In the genomic region with DNA sequence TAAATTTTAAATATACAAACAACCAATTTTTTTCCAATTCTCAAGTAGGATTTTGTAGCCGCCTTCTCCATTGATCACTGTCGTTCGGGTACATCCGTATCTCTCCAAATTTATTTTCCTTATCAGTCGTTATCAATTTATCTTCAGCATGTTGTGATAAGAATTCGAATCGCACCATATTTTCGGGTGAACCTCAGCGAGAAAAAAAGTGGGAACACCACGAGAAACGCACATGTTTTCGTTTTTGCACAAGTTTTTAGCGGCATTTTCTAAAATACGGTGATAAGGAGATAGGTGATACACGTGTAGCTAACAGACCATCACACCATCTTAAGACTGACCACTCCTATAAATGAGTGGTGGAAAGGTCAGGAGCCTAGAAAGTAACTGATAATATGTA, we compare ENCODE assay signal across 5 worm cellular contexts.
TF ChIP-seq lines count a peak whose summit lies in the region.

No protein-coding gene starts in this region.

TF ChIP-seq in whole organism, L1 larva, 84 proteins besides CTCF, POLR2A, EP300 and RAD21 (continued from another document):
- TF ChIP-seq efl-1 (optimal IDR thresholded peaks at IDR 0.05; lab: Kevin White, UChicago) (no peak), efl-1 (GFP tag; optimal IDR thresholded peaks at IDR 0.05 in 1 of 2; lab: Kevin White, UChicago) (peak in 1 of 2 experiments; percentile 34), nhr-90 (tag; optimal IDR thresholded peaks at IDR 0.05; lab: Kevin White, UChicago; ENCODE audit: poor library complexity) (peak; percentile 61), ceh-88 (GFP tag; IDR thresholded peaks at IDR 0.05; lab: Robert Waterston, UW) (no peak), aha-1 (tag; optimal IDR thresholded peaks at IDR 0.05; lab: Kevin White, UChicago) (no peak), aly-2 (tag; optimal IDR thresholded peaks at IDR 0.05; lab: Kevin White, UChicago) (no peak), nhr-71 (tag; optimal IDR thresholded peaks at IDR 0.05; lab: Kevin White, UChicago) (peak; percentile 62), lin-14 (GFP tag; optimal IDR thresholded peaks at IDR 0.05; lab: Kevin White, UChicago) (peak; percentile 65), fkh-8 (tag; optimal IDR thresholded peaks at IDR 0.05; lab: Kevin White, UChicago) (no peak), nhr-20 (tag; optimal IDR thresholded peaks at IDR 0.05; lab: Kevin White, UChicago) (peak; percentile 66), egl-27 (tag; optimal IDR thresholded peaks at IDR 0.05; lab: Kevin White, UChicago) (no peak), mep-1 (tag; optimal IDR thresholded peaks at IDR 0.05; lab: Kevin White, UChicago) (peak; percentile 9), unc-130 (tag; optimal IDR thresholded peaks at IDR 0.05; lab: Kevin White, UChicago) (no peak), elt-2 (tag; optimal IDR thresholded peaks at IDR 0.05; lab: Kevin White, UChicago) (peak; percentile 97), hlh-17 (GFP tag; optimal IDR thresholded peaks at IDR 0.05; lab: Kevin White, UChicago; ENCODE audit: borderline replicate concordance) (no peak), snu-23 (GFP tag; optimal IDR thresholded peaks at IDR 0.05; lab: Kevin White, UChicago) (peak; percentile 29), irx-1 (tag; optimal IDR thresholded peaks at IDR 0.05; lab: Kevin White, UChicago) (no peak), C04F5.9 (tag; optimal IDR thresholded peaks at IDR 0.05; lab: Kevin White, UChicago) (no peak), lin-35 (GFP tag; optimal IDR thresholded peaks at IDR 0.05; lab: Kevin White, UChicago) (peak in 1 of 2 experiments; percentile 25)

TF ChIP-seq in whole organism, L2 larva, 48 proteins besides CTCF, POLR2A, EP300 and RAD21 (continued from another document):
- TF ChIP-seq ceh-16 (tag; optimal IDR thresholded peaks at IDR 0.05; lab: Kevin White, UChicago) = no peak
- TF ChIP-seq nhr-21 (tag; optimal IDR thresholded peaks at IDR 0.05; lab: Kevin White, UChicago) = peak; percentile 80
- peak; percentile 40 for TF ChIP-seq F13H6.1 (tag; optimal IDR thresholded peaks at IDR 0.05; lab: Kevin White, UChicago)
- peak; percentile 76 for TF ChIP-seq fos-1 (tag; optimal IDR thresholded peaks at IDR 0.05; lab: Kevin White, UChicago)
- TF ChIP-seq elt-3 (tag; optimal IDR thresholded peaks at IDR 0.05; lab: Kevin White, UChicago) = no peak
- peak; percentile 19 for TF ChIP-seq gmeb-1 (tag; optimal IDR thresholded peaks at IDR 0.05; lab: Kevin White, UChicago)
- no peak for TF ChIP-seq nhr-11 (tag; optimal IDR thresholded peaks at IDR 0.05; lab: Kevin White, UChicago)
- peak; percentile 82 for TF ChIP-seq crh-2 (tag; optimal IDR thresholded peaks at IDR 0.05; lab: Kevin White, UChicago)
- TF ChIP-seq nhr-25 (tag; optimal IDR thresholded peaks at IDR 0.05; lab: Kevin White, UChicago) = peak; percentile 43

TF ChIP-seq in whole organism, L3 larva, 47 proteins besides CTCF, POLR2A, EP300 and RAD21 (continued from another document):
- TF ChIP-seq ceh-9 (tag; optimal IDR thresholded peaks at IDR 0.05; lab: Kevin White, UChicago) (no peak), unc-62 (GFP tag; optimal IDR thresholded peaks at IDR 0.05; lab: Kevin White, UChicago) (no peak), ceh-16 (tag; optimal IDR thresholded peaks at IDR 0.05; lab: Kevin White, UChicago) (no peak), mdl-1 (tag; optimal IDR thresholded peaks at IDR 0.05; lab: Kevin White, UChicago) (peak; percentile 7), R02D3.7 (tag; optimal IDR thresholded peaks at IDR 0.05; lab: Kevin White, UChicago) (peak; percentile 31), nhr-23 (tag; optimal IDR thresholded peaks at IDR 0.05; lab: Kevin White, UChicago) (peak; percentile 58), nhr-28 (tag; optimal IDR thresholded peaks at IDR 0.05; lab: Kevin White, UChicago) (no peak), nhr-12 (tag; optimal IDR thresholded peaks at IDR 0.05; lab: Kevin White, UChicago) (no peak), jun-1 (tag; optimal IDR thresholded peaks at IDR 0.05; lab: Kevin White, UChicago) (peak; percentile 74)

TF ChIP-seq in whole organism, L4 larva, 104 proteins besides CTCF, POLR2A, EP300 and RAD21 (continued from another document and continues in another):
- TF ChIP-seq mdl-1 (tag; optimal IDR thresholded peaks at IDR 0.05; lab: Kevin White, UChicago) (peak; percentile 37 to 89), spr-3 (GFP tag; optimal IDR thresholded peaks at IDR 0.05; lab: Kevin White, UChicago) (no peak), mxl-3 (GFP tag; optimal IDR thresholded peaks at IDR 0.05; lab: Kevin White, UChicago) (peak; percentile 94), unc-62 (GFP tag; optimal IDR thresholded peaks at IDR 0.05 in 1 of 2; lab: Kevin White, UChicago) (no peak), unc-62 (tag; optimal IDR thresholded peaks at IDR 0.05; lab: Kevin White, UChicago) (no peak), hlh-11 (tag; optimal IDR thresholded peaks at IDR 0.05; lab: Kevin White, UChicago) (peak; percentile 92), madf-5 (GFP tag; IDR thresholded peaks at IDR 0.05; lab: Robert Waterston, UW) (no peak), ces-1 (GFP tag; optimal IDR thresholded peaks at IDR 0.05; lab: Kevin White, UChicago) (no peak), pha-4 (GFP tag; IDR thresholded peaks at IDR 0.05; lab: Robert Waterston, UW) (peak; percentile 43; the same call in 1 of the 2 replicates), pha-4 (tag; optimal IDR thresholded peaks at IDR 0.05; lab: Kevin White, UChicago) (no peak), lin-1 (GFP tag; IDR thresholded peaks at IDR 0.05; lab: Robert Waterston, UW) (peak; percentile 71; the same call in 1 of the 2 replicates), mxl-2 (GFP tag; conservative IDR thresholded peaks at IDR 0.05; lab: Robert Waterston, UW) (peak; percentile 96), nhr-102 (tag; optimal IDR thresholded peaks at IDR 0.05; lab: Kevin White, UChicago) (peak; percentile 89), T26A8.4 (GFP tag; IDR thresholded peaks at IDR 0.05; lab: Robert Waterston, UW) (no peak), nhr-28 (tag; optimal IDR thresholded peaks at IDR 0.05; lab: Kevin White, UChicago) (peak; percentile 91), spr-1 (tag; optimal IDR thresholded peaks at IDR 0.05; lab: Kevin White, UChicago) (no peak), Y105C5A.15 (GFP tag; IDR thresholded peaks at IDR 0.05; lab: Robert Waterston, UW) (no peak), ceh-32 (tag; optimal IDR thresholded peaks at IDR 0.05; lab: Kevin White, UChicago; ENCODE audit: poor library complexity) (no peak), daf-16 (GFP tag; optimal IDR thresholded peaks at IDR 0.05; lab: Kevin White, UChicago) (peak in 1 of 2 experiments; percentile 25), daf-16 (tag; optimal IDR thresholded peaks at IDR 0.05; lab: Kevin White, UChicago) (peak; percentile 96), ztf-11 (tag; optimal IDR thresholded peaks at IDR 0.05; lab: Kevin White, UChicago) (no peak), madf-9 (GFP tag; conservative IDR thresholded peaks at IDR 0.05; lab: Robert Waterston, UW) (no peak), pqm-1 (tag; optimal IDR thresholded peaks at IDR 0.05; lab: Kevin White, UChicago) (peak; percentile 91), fos-1 (tag; optimal IDR thresholded peaks at IDR 0.05; lab: Kevin White, UChicago) (no peak), snpc-4 (tag; optimal IDR thresholded peaks at IDR 0.05; lab: Kevin White, UChicago) (no peak), ceh-62 (tag; optimal IDR thresholded peaks at IDR 0.05; lab: Kevin White, UChicago) (no peak), egl-27 (tag; optimal IDR thresholded peaks at IDR 0.05; lab: Kevin White, UChicago) (no peak), T20F7.1 (GFP tag; optimal IDR thresholded peaks at IDR 0.05; lab: Kevin White, UChicago) (no peak), tag-97 (GFP tag; IDR thresholded peaks at IDR 0.05; lab: Robert Waterston, UW) (no peak), php-3 (GFP tag; IDR thresholded peaks at IDR 0.05; lab: Robert Waterston, UW) (peak; percentile 83), mep-1 (tag; optimal IDR thresholded peaks at IDR 0.05; lab: Kevin White, UChicago) (peak; percentile 33), hlh-30 (tag; optimal IDR thresholded peaks at IDR 0.05; lab: Kevin White, UChicago; ENCODE audit: insufficient read depth) (peak; percentile 90), dmd-6 (GFP tag; IDR thresholded peaks at IDR 0.05; lab: Robert Waterston, UW) (peak; percentile 97), ceh-82 (tag; optimal IDR thresholded peaks at IDR 0.05; lab: Kevin White, UChicago) (no peak), nhr-77 (tag; optimal IDR thresholded peaks at IDR 0.05; lab: Kevin White, UChicago) (peak; percentile 52), lin-39 (tag; optimal IDR thresholded peaks at IDR 0.05; lab: Kevin White, UChicago) (no peak), mdt-29 (GFP tag; IDR thresholded peaks at IDR 0.05; lab: Robert Waterston, UW) (peak; percentile 61; the same call in 1 of the 2 replicates), duxl-1 (tag; optimal IDR thresholded peaks at IDR 0.05; lab: Kevin White, UChicago; ENCODE audit: poor library complexity) (no peak), Y5F2A.4 (GFP tag; optimal IDR thresholded peaks at IDR 0.05; lab: Kevin White, UChicago) (no peak), vab-7 (GFP tag; IDR thresholded peaks at IDR 0.05; lab: Robert Waterston, UW) (no peak), aly-2 (tag; optimal IDR thresholded peaks at IDR 0.05; lab: Kevin White, UChicago) (no peak), lin-38 (GFP tag; IDR thresholded peaks at IDR 0.05; lab: Robert Waterston, UW) (no peak), nhr-10 (tag; optimal IDR thresholded peaks at IDR 0.05; lab: Kevin White, UChicago) (no peak), ztf-7 (tag; optimal IDR thresholded peaks at IDR 0.05; lab: Kevin White, UChicago) (no peak), nhr-48 (tag; optimal IDR thresholded peaks at IDR 0.05; lab: Kevin White, UChicago) (peak; percentile 96), lim-7 (GFP tag; IDR thresholded peaks at IDR 0.05; lab: Robert Waterston, UW) (no peak), ceh-28 (tag; optimal IDR thresholded peaks at IDR 0.05; lab: Kevin White, UChicago) (no peak), daf-8 (GFP tag; IDR thresholded peaks at IDR 0.05; lab: Robert Waterston, UW) (no peak)

TF ChIP-seq in whole organism, young adult, 124 proteins besides CTCF, POLR2A, EP300 and RAD21 (continued from another document):
- TF ChIP-seq cebp-1 (GFP tag; IDR thresholded peaks at IDR 0.05; lab: Robert Waterston, UW) = no peak
- TF ChIP-seq cebp-1 (tag; optimal IDR thresholded peaks at IDR 0.05; lab: Kevin White, UChicago) = peak; percentile 39
- peak; percentile 87 for TF ChIP-seq atf-7 (tag; optimal IDR thresholded peaks at IDR 0.05; lab: Kevin White, UChicago)
- TF ChIP-seq unc-62 (GFP tag; optimal IDR thresholded peaks at IDR 0.05; lab: Kevin White, UChicago) = no peak
- peak; percentile 3 for TF ChIP-seq somi-1 (GFP tag; optimal IDR thresholded peaks at IDR 0.05; lab: Kevin White, UChicago)
- peak; percentile 36 for TF ChIP-seq let-607 (tag; optimal IDR thresholded peaks at IDR 0.05; lab: Kevin White, UChicago)
- peak; percentile 76 for TF ChIP-seq F22D6.2 (tag; optimal IDR thresholded peaks at IDR 0.05; lab: Kevin White, UChicago)
- TF ChIP-seq attf-6 (GFP tag; IDR thresholded peaks at IDR 0.05; lab: Robert Waterston, UW) = no peak
- TF ChIP-seq tbp1 (GFP tag; optimal IDR thresholded peaks at IDR 0.05; lab: Kevin White, UChicago) = peak; percentile 33
- TF ChIP-seq fkh-3 (tag; optimal IDR thresholded peaks at IDR 0.05; lab: Kevin White, UChicago) = no peak
